Fruit fly (Drosophila melanogaster) whole organism, embryonic: ENCODE data around the gene Mtpalpha.

Source experiments
- Ada2b ChIP-seq: fragments of 200-800 bp; sonication (Bioruptor generic); IDR thresholded peaks from 2 replicates; pipeline ENCODE4 v1.3.6; 2022; ENCODE audit warnings: missing biosample characterization, missing genetic modification characterization
- CG10209 ChIP-seq: fragments of 200-800 bp; sonication (Bioruptor generic); optimal IDR thresholded peaks from 3 replicates; lab custom pipeline; 2017; ENCODE audit warnings: missing biosample characterization, mild to moderate bottlenecking, missing genetic modification characterization, missing genetic modification reagents
- CG10462 ChIP-seq: fragments of 200-800 bp; sonication (Bioruptor generic); optimal IDR thresholded peaks from 2 replicates; lab custom pipeline; 2016; ENCODE audit warnings: missing biosample characterization, missing genetic modification characterization
- CG11247 ChIP-seq: fragments of 200-800 bp; sonication (Bioruptor generic); IDR thresholded peaks from 2 replicates; pipeline ENCODE4 v1.3.6; 2022; ENCODE audit warnings: missing biosample characterization, missing genetic modification characterization
- CG13424 ChIP-seq: fragments of 200-800 bp; sonication (Bioruptor generic); optimal IDR thresholded peaks from 2 replicates; lab custom pipeline; 2019; ENCODE audit warnings: missing biosample characterization, mild to moderate bottlenecking, missing genetic modification characterization, moderate library complexity
- CG14441 ChIP-seq: fragments of 200-800 bp; sonication (Bioruptor generic); IDR thresholded peaks from 2 replicates; pipeline ENCODE4 v1.3.6; 2022; ENCODE audit warnings: missing biosample characterization, missing genetic modification characterization
- CG14860 ChIP-seq: fragments of 200-800 bp; sonication (Bioruptor generic); IDR thresholded peaks from 3 replicates; pipeline ENCODE4 v1.3.6; 2022; ENCODE audit warnings: missing biosample characterization, missing genetic modification characterization; ENCODE audit not compliant: partially characterized antibody
- CG15269 ChIP-seq: fragments of 200-800 bp; sonication (Bioruptor generic); optimal IDR thresholded peaks from 2 replicates; lab custom pipeline; 2018; ENCODE audit warnings: missing biosample characterization, mild to moderate bottlenecking, missing genetic modification characterization, moderate library complexity
- CG16813 ChIP-seq: fragments of 200-800 bp; sonication (Bioruptor generic); IDR thresholded peaks from 3 replicates; pipeline ENCODE4 v1.3.6; 2022; ENCODE audit warnings: missing biosample characterization, missing genetic modification characterization; ENCODE audit not compliant: partially characterized antibody
- CG17829 ChIP-seq: fragments of 200-800 bp; optimal IDR thresholded peaks from 2 replicates; lab custom pipeline; 2019; ENCODE audit warnings: missing biosample characterization, mild to moderate bottlenecking, missing genetic modification characterization, moderate library complexity
- CG2129 ChIP-seq: fragments of 200-800 bp; sonication (Bioruptor generic); IDR thresholded peaks from 2 replicates; pipeline ENCODE4 v1.3.6; 2022; ENCODE audit warnings: missing biosample characterization, missing genetic modification characterization; ENCODE audit not compliant: partially characterized antibody
- CG2889 ChIP-seq: fragments of 200-800 bp; sonication (Bioruptor generic); IDR thresholded peaks from 3 replicates; pipeline ENCODE4 v1.3.6; 2022; ENCODE audit warnings: missing biosample characterization, missing genetic modification characterization
- CG3838 ChIP-seq: fragments of 200-800 bp; sonication (Bioruptor generic); optimal IDR thresholded peaks from 3 replicates; lab custom pipeline; 2016; ENCODE audit warnings: missing biosample characterization, missing genetic modification characterization
- CG4707 ChIP-seq: fragments of 200-800 bp; sonication (Bioruptor generic); optimal IDR thresholded peaks from 2 replicates; lab custom pipeline; 2018; ENCODE audit warnings: missing biosample characterization, mild to moderate bottlenecking, missing genetic modification characterization, moderate library complexity
- CG6683 ChIP-seq: fragments of 200-800 bp; sonication (Bioruptor generic); optimal IDR thresholded peaks from 2 replicates; lab custom pipeline; 2017; ENCODE audit warnings: missing biosample characterization, mild to moderate bottlenecking, missing genetic modification characterization, missing genetic modification reagents
- CG6689 ChIP-seq: fragments of 200-800 bp; sonication (Bioruptor generic); IDR thresholded peaks from 2 replicates; pipeline ENCODE4 v1.3.6; 2022; ENCODE audit warnings: missing biosample characterization, missing genetic modification characterization
- CG7271 ChIP-seq: fragments of 200-800 bp; sonication (Bioruptor generic); optimal IDR thresholded peaks from 2 replicates; lab custom pipeline; 2018; ENCODE audit warnings: missing biosample characterization, mild to moderate bottlenecking, missing genetic modification characterization, moderate library complexity
- CG8290 ChIP-seq, 3 experiments: fragments of 200-800 bp; sonication (Bioruptor generic); optimal IDR thresholded peaks; 2 replicates each; lab custom pipeline; 2016 to 2019; ENCODE audit warnings: missing biosample characterization in 3 of 3, missing genetic modification characterization in 3 of 3, mild to moderate bottlenecking in 2 of 3, moderate library complexity in 1 of 3
- CG9215 ChIP-seq: fragments of 200-800 bp; sonication (Bioruptor generic); IDR thresholded peaks from 2 replicates; pipeline ENCODE4 v1.3.6; 2022; ENCODE audit warnings: missing biosample characterization, missing genetic modification characterization
- CoRest ChIP-seq: fragments of 200-800 bp; sonication (Bioruptor generic); optimal IDR thresholded peaks from 3 replicates; lab custom pipeline; 2018; ENCODE audit warnings: missing biosample characterization, mild to moderate bottlenecking, missing genetic modification characterization, moderate library complexity
- HLHmδ ChIP-seq: fragments of 200-800 bp; sonication (Bioruptor generic); optimal IDR thresholded peaks from 2 replicates; lab custom pipeline; 2018; ENCODE audit warnings: missing biosample characterization, mild to moderate bottlenecking, missing genetic modification characterization, moderate library complexity
- Hey ChIP-seq: fragments of 200-800 bp; sonication (Bioruptor generic); optimal IDR thresholded peaks from 3 replicates; lab custom pipeline; 2018; ENCODE audit warnings: missing biosample characterization, mild to moderate bottlenecking, missing genetic modification characterization
- HmgD ChIP-seq: fragments of 200-800 bp; sonication (Bioruptor generic); optimal IDR thresholded peaks from 3 replicates; lab custom pipeline; 2016; ENCODE audit warnings: missing biosample characterization, missing genetic modification characterization
- Hmr ChIP-seq: fragments of 200-800 bp; sonication (Bioruptor generic); optimal IDR thresholded peaks from 3 replicates; lab custom pipeline; 2017; ENCODE audit warnings: mild to moderate bottlenecking, missing biosample characterization, missing genetic modification reagents, missing genetic modification characterization
- Hr3 ChIP-seq: fragments of 200-800 bp; sonication (Bioruptor generic); optimal IDR thresholded peaks from 3 replicates; lab custom pipeline; 2016; ENCODE audit warnings: missing biosample characterization, missing genetic modification characterization
- Myb ChIP-seq: fragments of 200-800 bp; sonication (Bioruptor generic); optimal IDR thresholded peaks from 2 replicates; lab custom pipeline; 2016; ENCODE audit warnings: missing biosample characterization, missing genetic modification characterization
- Oli ChIP-seq: fragments of 200-800 bp; sonication (Bioruptor generic); optimal IDR thresholded peaks from 2 replicates; lab custom pipeline; 2018; ENCODE audit warnings: missing biosample characterization, mild to moderate bottlenecking, missing genetic modification characterization, moderate library complexity
- Pdp1 ChIP-seq, 2 experiments: fragments of 200-800 bp; sonication (Bioruptor generic); optimal IDR thresholded peaks; 3 replicates each; lab custom pipeline; 2016; ENCODE audit warnings: missing biosample characterization in 2 of 2, missing genetic modification characterization in 2 of 2, mild to moderate bottlenecking in 1 of 2, moderate library complexity in 1 of 2
- Rx ChIP-seq: fragments of 200-800 bp; sonication (Bioruptor generic); IDR thresholded peaks from 2 replicates; pipeline ENCODE4 v1.3.6; 2022; ENCODE audit warnings: missing biosample characterization, missing genetic modification characterization
- Sry-β ChIP-seq: fragments of 200-800 bp; sonication (Bioruptor generic); optimal IDR thresholded peaks from 2 replicates; lab custom pipeline; 2018; ENCODE audit warnings: missing biosample characterization, mild to moderate bottlenecking, missing genetic modification characterization, moderate library complexity
- Sry-δ ChIP-seq: fragments of 200-800 bp; sonication (Bioruptor generic); optimal IDR thresholded peaks from 2 replicates; lab custom pipeline; 2016; ENCODE audit warnings: missing biosample characterization, missing genetic modification characterization
- ap ChIP-seq: fragments of 200-800 bp; sonication (Bioruptor generic); IDR thresholded peaks from 2 replicates; pipeline ENCODE4 v1.3.6; 2022; ENCODE audit warnings: missing biosample characterization, missing genetic modification characterization
- bigmax ChIP-seq: fragments of 200-800 bp; sonication (Bioruptor generic); optimal IDR thresholded peaks from 2 replicates; lab custom pipeline; 2018; ENCODE audit warnings: missing biosample characterization, mild to moderate bottlenecking, missing genetic modification characterization
- btn ChIP-seq: fragments of 200-800 bp; sonication (Bioruptor generic); optimal IDR thresholded peaks from 2 replicates; lab custom pipeline; 2016; ENCODE audit warnings: missing biosample characterization, missing genetic modification characterization
- cg ChIP-seq: fragments of 200-800 bp; sonication (Bioruptor generic); optimal IDR thresholded peaks from 3 replicates; lab custom pipeline; 2019; ENCODE audit warnings: missing biosample characterization, mild to moderate bottlenecking, missing genetic modification characterization, moderate library complexity
- disco-r ChIP-seq: fragments of 200-800 bp; sonication (Bioruptor generic); optimal IDR thresholded peaks from 2 replicates; lab custom pipeline; 2016; ENCODE audit warnings: missing biosample characterization, missing genetic modification characterization
- dpn ChIP-seq, 2 experiments: fragments of 200-800 bp; sonication (Bioruptor generic); optimal IDR thresholded peaks; 3 replicates each; lab custom pipeline; 2016; ENCODE audit warnings: missing biosample characterization in 2 of 2, missing genetic modification characterization in 2 of 2
- en ChIP-seq: fragments of 200-800 bp; sonication (Bioruptor generic); optimal IDR thresholded peaks from 2 replicates; lab custom pipeline; 2016; ENCODE audit warnings: missing biosample characterization, missing genetic modification characterization
- gcm ChIP-seq: fragments of 200-800 bp; sonication (Bioruptor generic); optimal IDR thresholded peaks from 2 replicates; lab custom pipeline; 2019; ENCODE audit warnings: missing biosample characterization, mild to moderate bottlenecking, missing genetic modification characterization, moderate library complexity
- grn ChIP-seq: fragments of 200-800 bp; sonication (Bioruptor generic); optimal IDR thresholded peaks from 3 replicates; lab custom pipeline; 2017; ENCODE audit warnings: missing biosample characterization, missing genetic modification characterization
- ken ChIP-seq: fragments of 200-800 bp; sonication (Bioruptor generic); IDR thresholded peaks from 3 replicates; pipeline ENCODE4 v1.3.6; 2022; ENCODE audit warnings: missing biosample characterization, missing genetic modification characterization
- kni ChIP-seq: fragments of 200-800 bp; sonication (Bioruptor generic); optimal IDR thresholded peaks from 3 replicates; lab custom pipeline; 2017; ENCODE audit warnings: mild to moderate bottlenecking, missing biosample characterization, missing genetic modification reagents, missing genetic modification characterization
- rib ChIP-seq: fragments of 200-800 bp; sonication (Bioruptor generic); IDR thresholded peaks from 2 replicates; pipeline ENCODE4 v1.3.6; 2022; ENCODE audit warnings: missing biosample characterization, missing genetic modification characterization
- slbo ChIP-seq: fragments of 200-800 bp; sonication (Bioruptor generic); IDR thresholded peaks from 2 replicates; pipeline ENCODE4 v1.3.6; 2022; ENCODE audit warnings: missing biosample characterization, missing genetic modification characterization
- stwl ChIP-seq: fragments of 200-800 bp; sonication (Bioruptor generic); optimal IDR thresholded peaks from 3 replicates; lab custom pipeline; 2018; ENCODE audit warnings: missing biosample characterization, mild to moderate bottlenecking, missing genetic modification characterization, moderate library complexity
- wek ChIP-seq: fragments of 200-800 bp; sonication (Bioruptor generic); optimal IDR thresholded peaks from 3 replicates; lab custom pipeline; 2018; ENCODE audit warnings: missing biosample characterization, mild to moderate bottlenecking, missing genetic modification characterization, moderate library complexity
- z ChIP-seq: fragments of 200-800 bp; sonication (Bioruptor generic); IDR thresholded peaks from 3 replicates; pipeline ENCODE4 v1.3.6; 2022; ENCODE audit warnings: missing biosample characterization, missing genetic modification characterization
- zfh2 ChIP-seq: fragments of 200-800 bp; sonication (Bioruptor generic); optimal IDR thresholded peaks from 2 replicates; lab custom pipeline; 2016; ENCODE audit warnings: missing biosample characterization, missing genetic modification characterization

Gene Mtpalpha

dm6 chr2L:9568360-9569088 lies 8.0 kb downstream of the Mtpalpha start, which contains the start of gene brwl (continued):
- TF ChIP-seq en (GFP tag; lab: Kevin White, UChicago) = peak; percentile 98
- TF ChIP-seq disco-r (GFP tag; lab: Kevin White, UChicago) = peak; percentile 96
- TF ChIP-seq Ada2b (GFP tag; lab: Robert Waterston, UW) = peak; percentile 99
- peak; percentile 87 for TF ChIP-seq wek (GFP tag; lab: Kevin White, UChicago)
- peak; percentile 76 for TF ChIP-seq bigmax (GFP tag; lab: Kevin White, UChicago)
- TF ChIP-seq btn (GFP tag; lab: Kevin White, UChicago) = peak; percentile 95
- TF ChIP-seq Hmr (GFP tag; lab: Kevin White, UChicago) = peak; percentile 99
- peak; percentile 96 for TF ChIP-seq CG11247 (GFP tag; lab: Robert Waterston, UW)
- peak; percentile 100 for TF ChIP-seq CG3838
- TF ChIP-seq cg (GFP tag; lab: Kevin White, UChicago) = peak; percentile 99
- peak; percentile 99 for TF ChIP-seq CoRest (tag; lab: Kevin White, UChicago)
- TF ChIP-seq CG14860 = no peak
- peak; percentile 99 for TF ChIP-seq CG17829
- TF ChIP-seq CG2129 = no peak
- peak; percentile 71 for TF ChIP-seq Sry-β (GFP tag; lab: Kevin White, UChicago)
- TF ChIP-seq CG15269 (tag; lab: Kevin White, UChicago) = peak; percentile 99
- peak; percentile 72 for TF ChIP-seq stwl (tag; lab: Kevin White, UChicago)
- peak; percentile 97 for TF ChIP-seq CG9215
- TF ChIP-seq grn (GFP tag; lab: Kevin White, UChicago) = peak; percentile 91
- TF ChIP-seq CG10209 (GFP tag; lab: Kevin White, UChicago) = peak; percentile 99
- TF ChIP-seq CG7271 (tag; lab: Kevin White, UChicago) = peak; percentile 97
- peak; percentile 96 for TF ChIP-seq zfh2 (GFP tag; lab: Kevin White, UChicago)
- TF ChIP-seq CG13424 (tag; lab: Kevin White, UChicago) = peak; percentile 99
- TF ChIP-seq kni (GFP tag; lab: Kevin White, UChicago) = peak; percentile 95
- TF ChIP-seq CG6689 (GFP tag; lab: Robert Waterston, UW) = peak; percentile 98
- TF ChIP-seq z (GFP tag; lab: Robert Waterston, UW) = peak; percentile 81; the same call in 2 of the 3 replicates
- TF ChIP-seq CG8290 (GFP tag; optimal IDR thresholded peaks at IDR 0.05; lab: Kevin White, UChicago) = peak; percentile 99
- TF ChIP-seq CG8290 (tag; optimal IDR thresholded peaks at IDR 0.05; lab: Kevin White, UChicago) = peak; percentile 92 to 93
- TF ChIP-seq Rx (GFP tag; lab: Robert Waterston, UW) = peak; percentile 97
- TF ChIP-seq CG10462 (GFP tag; lab: Kevin White, UChicago) = peak; percentile 99
- TF ChIP-seq CG16813 (GFP tag; lab: Robert Waterston, UW) = 0 out of 3 replicates have a peak, but pooled peaks have one; percentile 29
- TF ChIP-seq gcm (GFP tag; lab: Kevin White, UChicago) = peak; percentile 100
- TF ChIP-seq slbo (GFP tag; lab: Robert Waterston, UW) = peak; percentile 98
- TF ChIP-seq HmgD (GFP tag; lab: Kevin White, UChicago) = peak; percentile 95
- TF ChIP-seq CG6683 (GFP tag; lab: Kevin White, UChicago) = peak; percentile 98
- TF ChIP-seq dpn (GFP tag; optimal IDR thresholded peaks at IDR 0.05; lab: Kevin White, UChicago) = peak; percentile 99
- peak; percentile 99 for TF ChIP-seq Oli (tag; lab: Kevin White, UChicago)
- peak; percentile 97 for TF ChIP-seq ap (GFP tag; lab: Robert Waterston, UW)
- TF ChIP-seq CG14441 (GFP tag; lab: Robert Waterston, UW) = peak; percentile 98
- peak; percentile 99 for TF ChIP-seq Hr3 (GFP tag; lab: Kevin White, UChicago)
- TF ChIP-seq HLHmδ = peak; percentile 85
- TF ChIP-seq Hey (tag; lab: Kevin White, UChicago) = peak; percentile 90
- TF ChIP-seq Pdp1 (GFP tag; optimal IDR thresholded peaks at IDR 0.05; lab: Kevin White, UChicago) = peak; percentile 98 to 99
- TF ChIP-seq rib (GFP tag; lab: Robert Waterston, UW) = peak; percentile 96
- TF ChIP-seq ken = peak; percentile 96
- TF ChIP-seq Myb (GFP tag; lab: Kevin White, UChicago) = peak; percentile 87
- TF ChIP-seq Sry-δ (GFP tag; lab: Kevin White, UChicago) = peak; percentile 77
- TF ChIP-seq CG4707 (GFP tag; lab: Kevin White, UChicago) = peak; percentile 90
- TF ChIP-seq CG2889 (GFP tag; lab: Robert Waterston, UW) = peak; percentile 97
